Fruit fly (Drosophila melanogaster): ENCODE measurements around the gene CG15025.

Gene CG15025

dm6 chr3R:19495217-19495616, 4.3 kb upstream of the CG15025 start (continued):
- TF ChIP-seq kay (GFP tag; optimal IDR thresholded peaks at IDR 0.05): no peak
- peak; percentile 86 for TF ChIP-seq sd (tag; optimal IDR thresholded peaks at IDR 0.05)
- TF ChIP-seq CG5180 (GFP tag; optimal IDR thresholded peaks at IDR 0.05): no peak
- 0 out of 2 replicates have a peak, but pooled peaks have one; percentile 14 for TF ChIP-seq seq (GFP tag; IDR thresholded peaks at IDR 0.05)
- no peak for TF ChIP-seq grn (GFP tag; optimal IDR thresholded peaks at IDR 0.05)
- TF ChIP-seq CG4617 (GFP tag; optimal IDR thresholded peaks at IDR 0.05; ENCODE audit: borderline replicate concordance): no peak
- no peak for TF ChIP-seq sens (GFP tag)
- no peak for TF ChIP-seq Atf6 (GFP tag; IDR thresholded peaks at IDR 0.05)
- no peak for TF ChIP-seq CG13296 (GFP tag; optimal IDR thresholded peaks at IDR 0.05)
- peak; percentile 94 for TF ChIP-seq CG6654 (GFP tag; optimal IDR thresholded peaks at IDR 0.05)
- TF ChIP-seq nerfin-1 (tag; optimal IDR thresholded peaks at IDR 0.05): peak; percentile 91
- no peak for TF ChIP-seq Opbp (GFP tag; IDR thresholded peaks at IDR 0.05; ENCODE audit: partially characterized antibody)
- peak; percentile 76 for TF ChIP-seq cad (GFP tag; optimal IDR thresholded peaks at IDR 0.05)
- TF ChIP-seq CG3163 (GFP tag; optimal IDR thresholded peaks at IDR 0.05): peak; percentile 93
- no peak for TF ChIP-seq CG5245 (GFP tag; optimal IDR thresholded peaks at IDR 0.05)
- TF ChIP-seq sc (optimal IDR thresholded peaks at IDR 0.05): no peak
- no peak for TF ChIP-seq sc (GFP tag; optimal IDR thresholded peaks at IDR 0.05)
- TF ChIP-seq Hand (GFP tag; optimal IDR thresholded peaks at IDR 0.05): no peak

- TF ChIP-seq Optix (GFP tag; IDR thresholded peaks at IDR 0.05) (no peak), CG8924 (tag; optimal IDR thresholded peaks at IDR 0.05) (no peak), ttk (GFP tag; IDR thresholded peaks at IDR 0.05) (no peak), chif (GFP tag; optimal IDR thresholded peaks at IDR 0.05) (no peak), CG7786 (GFP tag; optimal IDR thresholded peaks at IDR 0.05) (no peak), corto (GFP tag; optimal IDR thresholded peaks at IDR 0.05) (no peak), CG13775 (GFP tag; optimal IDR thresholded peaks at IDR 0.05) (no peak), pb (GFP tag; optimal IDR thresholded peaks at IDR 0.05) (no peak), CG6813 (GFP tag; optimal IDR thresholded peaks at IDR 0.05) (no peak), emc (GFP tag; optimal IDR thresholded peaks at IDR 0.05) (no peak), CG15073 (GFP tag; optimal IDR thresholded peaks at IDR 0.05) (no peak), CG7372 (GFP tag; IDR thresholded peaks at IDR 0.05) (no peak), cad (GFP tag; optimal IDR thresholded peaks at IDR 0.05) (no peak), mirr (GFP tag; optimal IDR thresholded peaks at IDR 0.05) (no peak)
Measured at dm6 chr3R:19492400-19492799, 1.5 kb upstream of the CG15025 start.

dm6 chr3R:19489963-19490362, 952 bp downstream of the CG15025 start:
- TF ChIP-seq NC2α (GFP tag; optimal IDR thresholded peaks at IDR 0.05): no peak
- TF ChIP-seq Nf-YA (GFP tag; IDR thresholded peaks at IDR 0.05): 0 out of 2 replicates have a peak, but pooled peaks have one; percentile 15
- TF ChIP-seq schlank (tag; optimal IDR thresholded peaks at IDR 0.05): no peak
- TF ChIP-seq CG32772 (GFP tag; IDR thresholded peaks at IDR 0.05): no peak
- TF ChIP-seq ara (GFP tag; IDR thresholded peaks at IDR 0.05): peak; percentile 36; the same call in 1 of the 2 replicates
- TF ChIP-seq slbo (GFP tag; IDR thresholded peaks at IDR 0.05): peak; percentile 12; the same call in 1 of the 2 replicates
- peak; percentile 70 for TF ChIP-seq Ets65A (GFP tag)

dm6 chr3R:19486422-19486821, 4.5 kb downstream of the CG15025 start:
- TF ChIP-seq Neu2 (GFP tag; optimal IDR thresholded peaks at IDR 0.05; ENCODE audit: borderline replicate concordance) (no peak), nmo (GFP tag; optimal IDR thresholded peaks at IDR 0.05) (peak; percentile 32), CG13424 (tag; optimal IDR thresholded peaks at IDR 0.05) (peak; percentile 52), CG30403 (GFP tag; optimal IDR thresholded peaks at IDR 0.05) (peak; percentile 6), Sox102F (GFP tag; optimal IDR thresholded peaks at IDR 0.05) (peak; percentile 59), bsh (GFP tag; optimal IDR thresholded peaks at IDR 0.05) (peak in 1 of 2 experiments; percentile 25), ATbp (GFP tag; optimal IDR thresholded peaks at IDR 0.05) (peak; percentile 12), pzg (GFP tag; optimal IDR thresholded peaks at IDR 0.05) (no peak), jigr1 (GFP tag; IDR thresholded peaks at IDR 0.05) (no peak), yki (optimal IDR thresholded peaks at IDR 0.05) (no peak), dmrt99B (tag; optimal IDR thresholded peaks at IDR 0.05) (peak; percentile 8), Hr78 (GFP tag; optimal IDR thresholded peaks at IDR 0.05) (no peak)

Measured in whole organism, embryonic.